Worm (Caenorhabditis elegans): ENCODE data around the gene W02A2.9.

- TF ChIP-seq cebp-1 (GFP tag; IDR thresholded peaks at IDR 0.05), result no peak
- no peak for TF ChIP-seq cebp-1 (tag; optimal IDR thresholded peaks at IDR 0.05)
- no peak for TF ChIP-seq lin-35 (GFP tag; optimal IDR thresholded peaks at IDR 0.05)
- TF ChIP-seq mel-28 (tag; optimal IDR thresholded peaks at IDR 0.05; ENCODE audit: borderline replicate concordance), result no peak
- no peak for TF ChIP-seq lir-1 (GFP tag; conservative IDR thresholded peaks at IDR 0.05)
- TF ChIP-seq lin-26 (GFP tag; IDR thresholded peaks at IDR 0.05), result no peak
Measured at ce11 chrIV:13354044-13354443, 6.6 kb downstream of the W02A2.9 start.
